Worm (Caenorhabditis elegans): ENCODE results near the gene spc-2.
A peak's percentile ranks its signal among the peaks of the same experiment; 100 is the strongest.

The spc-2 gene

ce11 chrIII:8181581-8181980 lies at the start of gene spc-2:
Gene spc-2 (plus strand): TSS chrIII:8181881.
- TF ChIP-seq ceh-48 (tag; optimal IDR thresholded peaks at IDR 0.05) (no peak), unc-55 (GFP tag; optimal IDR thresholded peaks at IDR 0.05) (no peak), pag-3 (tag; optimal IDR thresholded peaks at IDR 0.05; ENCODE audit: borderline replicate concordance) (no peak), ceh-9 (tag; optimal IDR thresholded peaks at IDR 0.05) (no peak), ets-4 (tag; optimal IDR thresholded peaks at IDR 0.05) (no peak)

DNA sequence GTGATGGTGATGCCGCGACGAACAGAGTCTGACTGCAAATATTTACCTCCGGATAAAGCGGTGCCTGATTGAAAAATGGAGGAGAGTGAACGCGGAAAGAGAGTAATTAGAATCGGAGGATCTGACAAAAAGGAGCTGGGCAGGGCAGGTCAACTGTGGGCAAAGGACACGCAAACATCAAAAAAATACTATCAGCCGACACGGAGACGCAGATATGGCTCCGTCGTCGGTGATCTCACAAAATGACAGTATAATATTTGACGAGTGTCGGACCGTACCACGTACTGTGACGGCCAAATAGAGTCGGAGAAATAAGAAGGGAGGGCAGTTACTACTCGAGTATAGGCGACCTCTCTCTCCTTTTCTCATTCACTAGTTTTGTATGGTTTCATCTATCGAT lies 49.2 kb upstream of the spc-2 start:
- TF ChIP-seq F13H6.1 (tag; optimal IDR thresholded peaks at IDR 0.05) (no peak), fax-1 (tag; optimal IDR thresholded peaks at IDR 0.05) (no peak), pha-2 (tag; optimal IDR thresholded peaks at IDR 0.05) (peak; percentile 32), tbx-2 (tag; optimal IDR thresholded peaks at IDR 0.05) (peak; percentile 2)

DNA sequence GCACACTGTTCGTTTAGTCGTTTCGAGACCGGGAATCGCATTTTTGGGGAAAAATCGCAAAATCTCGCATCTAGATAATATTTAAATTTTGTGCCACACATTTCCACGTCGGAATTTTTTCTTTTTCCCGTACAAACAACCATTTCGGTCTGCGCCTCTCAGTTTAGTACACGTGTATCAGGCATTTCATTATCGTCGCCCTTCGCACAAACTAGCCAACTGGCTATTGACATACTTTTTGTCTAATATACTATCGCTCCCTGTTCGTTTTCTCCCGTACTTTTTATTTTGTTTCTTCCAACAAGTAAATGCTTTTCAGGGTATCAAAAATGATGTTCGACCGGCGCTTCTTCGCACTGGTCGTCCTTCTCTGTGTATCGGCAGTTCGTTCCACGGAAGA lies 48.3 kb upstream of the spc-2 start, which contains the start of gene C14B9.2:
Gene C14B9.2, plus strand, starts transcription at position 320 of the 400 bp plus-strand sequence.
- TF ChIP-seq zip-5 (tag; optimal IDR thresholded peaks at IDR 0.05) (no peak), fax-1 (tag; optimal IDR thresholded peaks at IDR 0.05) (no peak), unc-55 (GFP tag; optimal IDR thresholded peaks at IDR 0.05) (no peak), elt-2 (tag; optimal IDR thresholded peaks at IDR 0.05) (no peak), eyg-1 (tag; optimal IDR thresholded peaks at IDR 0.05) (no peak), T23F11.4 (GFP tag; optimal IDR thresholded peaks at IDR 0.05) (no peak)

ce11 chrIII:8136517-8137099 lies 45.1 kb upstream of the spc-2 start:
- TF ChIP-seq ceh-22 (tag; optimal IDR thresholded peaks at IDR 0.05) (peak; percentile 61), mec-3 (tag; optimal IDR thresholded peaks at IDR 0.05; ENCODE audit: borderline replicate concordance) (no peak), madf-2 (tag; optimal IDR thresholded peaks at IDR 0.05) (no peak), C38D4.7 (GFP tag; optimal IDR thresholded peaks at IDR 0.05) (no peak), tbx-7 (tag; optimal IDR thresholded peaks at IDR 0.05) (no peak), hlh-15 (tag; optimal IDR thresholded peaks at IDR 0.05) (no peak), ama-1 (optimal IDR thresholded peaks at IDR 0.05) (peak; percentile 24), ceh-24 (tag; optimal IDR thresholded peaks at IDR 0.05) (no peak), K09A11.1 (tag; optimal IDR thresholded peaks at IDR 0.05; ENCODE audit: insufficient read depth) (no peak), nfya-1 (tag; optimal IDR thresholded peaks at IDR 0.05) (peak; percentile 7), hlh-30 (tag; optimal IDR thresholded peaks at IDR 0.05; ENCODE audit: insufficient read depth) (peak; percentile 33), unc-86 (tag; optimal IDR thresholded peaks at IDR 0.05) (no peak), pat-9 (tag; optimal IDR thresholded peaks at IDR 0.05) (no peak), eyg-1 (tag; optimal IDR thresholded peaks at IDR 0.05) (no peak), pax-1 (tag; optimal IDR thresholded peaks at IDR 0.05) (peak; percentile 73), ceh-45 (GFP tag; IDR thresholded peaks at IDR 0.05) (no peak)

- TF ChIP-seq unc-3 (GFP tag; conservative IDR thresholded peaks at IDR 0.05) (no peak), unc-3 (tag; optimal IDR thresholded peaks at IDR 0.05) (no peak), syd-9 (tag; optimal IDR thresholded peaks at IDR 0.05) (no peak), C08G9.2 (tag; optimal IDR thresholded peaks at IDR 0.05) (no peak), ceh-31 (tag; optimal IDR thresholded peaks at IDR 0.05) (no peak), ceh-18 (tag; optimal IDR thresholded peaks at IDR 0.05) (no peak), dve-1 (tag; optimal IDR thresholded peaks at IDR 0.05) (no peak), rnt-1 (tag; optimal IDR thresholded peaks at IDR 0.05) (no peak)
Observed at ce11 chrIII:8137777-8138176, 43.9 kb upstream of the spc-2 start, which contains the start of gene hsp-12.2. Gene hsp-12.2 (plus strand): TSS chrIII:8138077.
